Worm (Caenorhabditis elegans): ENCODE measurements around the gene srh-42.

Gene srh-42

ce11 chrII:14249489-14249888, 39.4 kb downstream of the srh-42 start:
- TF ChIP-seq pha-4 (tag; optimal IDR thresholded peaks at IDR 0.05) (peak; percentile 45), elt-1 (tag; optimal IDR thresholded peaks at IDR 0.05) (no peak), nhr-25 (tag; optimal IDR thresholded peaks at IDR 0.05) (peak; percentile 43), ceh-28 (tag; optimal IDR thresholded peaks at IDR 0.05) (peak; percentile 51), lin-39 (tag; optimal IDR thresholded peaks at IDR 0.05) (peak; percentile 20), fos-1 (tag; optimal IDR thresholded peaks at IDR 0.05) (no peak), elt-3 (tag; optimal IDR thresholded peaks at IDR 0.05) (no peak), zag-1 (tag; optimal IDR thresholded peaks at IDR 0.05) (no peak), R02D3.7 (tag; optimal IDR thresholded peaks at IDR 0.05) (no peak), skn-1 (tag; optimal IDR thresholded peaks at IDR 0.05) (no peak), tbx-2 (tag; optimal IDR thresholded peaks at IDR 0.05) (no peak), hmg-11 (tag; optimal IDR thresholded peaks at IDR 0.05) (peak; percentile 75), nfya-1 (tag; optimal IDR thresholded peaks at IDR 0.05; ENCODE audit: insufficient read depth) (peak; percentile 62), lin-15B (tag; optimal IDR thresholded peaks at IDR 0.05) (peak; percentile 18), snpc-4 (tag; optimal IDR thresholded peaks at IDR 0.05) (peak; percentile 47), mdl-1 (tag; optimal IDR thresholded peaks at IDR 0.05) (peak; percentile 70), elt-2 (tag; optimal IDR thresholded peaks at IDR 0.05) (peak; percentile 38)

DNA sequence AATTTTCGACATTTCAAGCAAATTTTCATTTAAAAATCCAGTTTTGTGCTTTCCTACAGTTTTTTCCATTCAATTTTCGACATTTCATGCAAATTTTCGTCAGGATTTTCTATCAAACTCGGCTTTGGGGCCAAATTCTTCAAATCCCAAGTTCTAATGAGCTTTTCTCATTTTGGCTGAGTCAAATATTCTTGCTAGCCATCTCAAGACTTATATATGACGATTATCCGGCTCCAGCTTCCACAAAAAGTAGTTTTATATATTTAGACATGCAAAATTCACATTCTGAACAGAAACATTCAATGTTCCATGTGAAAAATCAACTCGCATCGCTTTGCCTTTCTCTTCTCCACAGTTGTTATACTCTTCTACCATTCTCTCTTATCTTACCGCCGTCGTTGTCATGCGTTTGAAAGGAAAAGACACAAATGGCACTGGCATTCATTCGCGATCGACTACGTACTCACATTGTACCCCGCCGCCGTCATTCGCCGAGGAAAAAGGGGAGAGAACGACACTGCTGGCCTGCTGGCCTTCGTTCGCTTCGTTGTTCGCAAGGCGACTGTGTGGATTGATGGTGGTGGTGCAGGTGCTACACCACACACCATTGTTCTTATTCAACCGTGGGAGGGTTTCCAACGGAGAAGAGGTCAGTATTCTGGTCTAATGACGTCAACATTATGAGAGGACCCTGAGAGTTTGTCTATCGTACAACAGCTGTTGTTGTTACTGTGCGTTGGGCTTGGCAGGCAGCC, 40.9 kb downstream of the srh-42 start:
- TF ChIP-seq sea-2 (GFP tag; optimal IDR thresholded peaks at IDR 0.05) (peak; percentile 9), tbx-2 (tag; optimal IDR thresholded peaks at IDR 0.05) (no peak), pha-4 (tag; optimal IDR thresholded peaks at IDR 0.05) (peak; percentile 42), nhr-25 (tag; optimal IDR thresholded peaks at IDR 0.05) (peak; percentile 87), pqm-1 (tag; optimal IDR thresholded peaks at IDR 0.05) (peak; percentile 52), aly-2 (tag; optimal IDR thresholded peaks at IDR 0.05) (no peak), snpc-4 (tag; optimal IDR thresholded peaks at IDR 0.05) (peak; percentile 42), jun-1 (tag; optimal IDR thresholded peaks at IDR 0.05) (peak; percentile 46), elt-2 (tag; optimal IDR thresholded peaks at IDR 0.05) (peak; percentile 69), eor-1 (tag; optimal IDR thresholded peaks at IDR 0.05) (no peak), nfya-1 (tag; optimal IDR thresholded peaks at IDR 0.05; ENCODE audit: insufficient read depth) (peak; percentile 19)

DNA sequence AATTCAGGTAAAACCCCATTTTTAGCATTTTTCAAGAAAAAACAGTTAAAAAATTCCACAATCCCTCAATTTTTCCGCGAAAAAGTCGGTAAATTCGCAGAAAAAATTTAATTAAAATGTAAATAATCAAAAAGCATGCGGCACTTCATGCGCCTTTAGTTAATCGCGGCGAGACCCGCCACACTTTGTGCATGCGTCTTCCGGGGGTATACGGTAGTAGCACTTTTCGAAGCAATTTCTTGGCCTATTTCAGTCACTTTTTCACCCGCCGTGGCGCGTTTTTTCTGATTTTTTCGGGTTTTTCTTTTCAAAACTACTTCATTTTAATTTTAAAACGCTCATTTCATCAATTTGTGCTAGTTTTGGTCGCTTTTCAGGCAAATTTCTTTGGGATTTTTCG, 41.6 kb downstream of the srh-42 start:
- no peak for TF ChIP-seq pqm-1 (tag; optimal IDR thresholded peaks at IDR 0.05)
- TF ChIP-seq pha-4 (tag; optimal IDR thresholded peaks at IDR 0.05) = no peak
- no peak for TF ChIP-seq ztf-4 (tag; optimal IDR thresholded peaks at IDR 0.05)
- no peak for TF ChIP-seq hmg-11 (tag; optimal IDR thresholded peaks at IDR 0.05)
- TF ChIP-seq unc-39 (tag; optimal IDR thresholded peaks at IDR 0.05) = no peak
- TF ChIP-seq ceh-82 (tag; optimal IDR thresholded peaks at IDR 0.05) = no peak

ce11 chrII:14244457-14245254, 44.2 kb downstream of the srh-42 start:
- no peak for TF ChIP-seq sea-2 (GFP tag; optimal IDR thresholded peaks at IDR 0.05)
- TF ChIP-seq ceh-9 (tag; optimal IDR thresholded peaks at IDR 0.05) = no peak
- peak; percentile 20 for TF ChIP-seq snpc-4 (tag; optimal IDR thresholded peaks at IDR 0.05)
- no peak for TF ChIP-seq tbx-2 (tag; optimal IDR thresholded peaks at IDR 0.05)
- TF ChIP-seq nhr-23 (tag; optimal IDR thresholded peaks at IDR 0.05) = peak; percentile 22
- TF ChIP-seq elt-1 (tag; optimal IDR thresholded peaks at IDR 0.05) = peak; percentile 19
- no peak for TF ChIP-seq nhr-237 (tag; optimal IDR thresholded peaks at IDR 0.05)
- TF ChIP-seq ZK546.5 (tag; optimal IDR thresholded peaks at IDR 0.05) = no peak
- TF ChIP-seq egl-5 (tag; optimal IDR thresholded peaks at IDR 0.05) = no peak
- no peak for TF ChIP-seq aly-2 (tag; optimal IDR thresholded peaks at IDR 0.05)
- no peak for TF ChIP-seq ama-1 (optimal IDR thresholded peaks at IDR 0.05)
- no peak for TF ChIP-seq nhr-76 (tag; optimal IDR thresholded peaks at IDR 0.05)
- no peak for TF ChIP-seq nhr-67 (tag; optimal IDR thresholded peaks at IDR 0.05)
- peak; percentile 71 for TF ChIP-seq lin-15B (tag; optimal IDR thresholded peaks at IDR 0.05)
- no peak for TF ChIP-seq ztf-4 (tag; optimal IDR thresholded peaks at IDR 0.05)
- TF ChIP-seq elt-2 (tag; optimal IDR thresholded peaks at IDR 0.05) = peak; percentile 40
- no peak for TF ChIP-seq daf-12 (tag; optimal IDR thresholded peaks at IDR 0.05)
- TF ChIP-seq zag-1 (tag; optimal IDR thresholded peaks at IDR 0.05) = no peak
- TF ChIP-seq fos-1 (tag; optimal IDR thresholded peaks at IDR 0.05) = no peak
- no peak for TF ChIP-seq eor-1 (tag; optimal IDR thresholded peaks at IDR 0.05)
- peak; percentile 35 for TF ChIP-seq mdl-1 (tag; optimal IDR thresholded peaks at IDR 0.05)
- no peak for TF ChIP-seq nhr-11 (tag; optimal IDR thresholded peaks at IDR 0.05)
- TF ChIP-seq skn-1 (tag; optimal IDR thresholded peaks at IDR 0.05) = peak; percentile 45
- TF ChIP-seq elt-3 (tag; optimal IDR thresholded peaks at IDR 0.05) = no peak
- no peak for TF ChIP-seq ceh-28 (tag; optimal IDR thresholded peaks at IDR 0.05)
- peak; percentile 32 for TF ChIP-seq fkh-10 (GFP tag; optimal IDR thresholded peaks at IDR 0.05)
- no peak for TF ChIP-seq ceh-82 (tag; optimal IDR thresholded peaks at IDR 0.05)
- peak; percentile 66 for TF ChIP-seq lin-39 (tag; optimal IDR thresholded peaks at IDR 0.05)
- peak; percentile 88 for TF ChIP-seq hmg-11 (tag; optimal IDR thresholded peaks at IDR 0.05)
- TF ChIP-seq nhr-28 (tag; optimal IDR thresholded peaks at IDR 0.05) = no peak
- TF ChIP-seq pha-4 (tag; optimal IDR thresholded peaks at IDR 0.05) = peak; percentile 74
- no peak for TF ChIP-seq ceh-16 (tag; optimal IDR thresholded peaks at IDR 0.05)
- TF ChIP-seq egl-27 (tag; optimal IDR thresholded peaks at IDR 0.05) = no peak
- no peak for TF ChIP-seq nhr-12 (tag; optimal IDR thresholded peaks at IDR 0.05)
- no peak for TF ChIP-seq unc-62 (GFP tag; optimal IDR thresholded peaks at IDR 0.05)
- peak; percentile 11 for TF ChIP-seq jun-1 (tag; optimal IDR thresholded peaks at IDR 0.05)
